Comparison of ENCODE assay signal across 3 fruit fly cellular contexts in the genomic region with DNA sequence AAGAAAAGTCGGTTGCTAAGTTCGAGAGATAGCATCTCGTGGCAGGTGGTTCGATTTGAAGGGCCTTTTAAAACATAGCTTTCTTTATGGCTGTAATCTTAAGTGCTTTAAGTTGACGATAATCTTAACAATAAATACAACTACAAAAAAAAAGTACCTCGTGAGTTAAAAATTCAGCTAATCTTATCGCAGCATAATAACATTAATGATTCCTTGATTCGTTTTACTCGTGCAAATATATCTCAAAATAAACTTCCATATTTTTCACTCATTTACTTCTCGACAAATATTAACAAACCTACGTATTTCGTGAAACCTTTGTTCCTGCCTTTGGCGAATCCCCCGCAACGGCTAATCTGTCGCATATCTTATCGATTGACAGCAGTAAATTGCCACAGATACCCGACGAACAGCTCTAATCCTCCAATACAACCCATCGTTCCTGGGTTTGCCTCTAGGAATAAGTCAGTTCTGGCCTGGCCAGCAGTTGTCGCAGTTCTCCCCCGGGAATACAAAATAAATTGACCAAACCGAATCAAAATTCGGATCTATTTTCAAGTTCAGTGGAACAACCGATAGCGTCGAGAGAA.
A peak's percentile ranks its signal among the peaks of the same experiment; 100 is the strongest.
TF ChIP-seq lines count a peak whose summit lies in the region.

No protein-coding gene starts in this region.

- no peak for TF ChIP-seq CTCF in whole organism, embryonic (GFP tag; optimal IDR thresholded peaks at IDR 0.05; lab: Kevin White, UChicago)

TF ChIP-seq in whole organism, embryonic, 481 proteins besides CTCF, POLR2A, EP300 and RAD21:
- TF ChIP-seq CG32772 (GFP tag; IDR thresholded peaks at IDR 0.05; lab: Robert Waterston, UW) (no peak), CoRest (tag; optimal IDR thresholded peaks at IDR 0.05; lab: Kevin White, UChicago) (no peak), Atf3 (GFP tag; optimal IDR thresholded peaks at IDR 0.05; lab: Kevin White, UChicago) (no peak), CG12769 (tag; optimal IDR thresholded peaks at IDR 0.05; lab: Kevin White, UChicago) (peak; percentile 33), slbo (GFP tag; IDR thresholded peaks at IDR 0.05; lab: Robert Waterston, UW) (no peak), grn (GFP tag; optimal IDR thresholded peaks at IDR 0.05; lab: Kevin White, UChicago) (peak; percentile 16), cato (GFP tag; optimal IDR thresholded peaks at IDR 0.05; lab: Kevin White, UChicago; ENCODE audit: borderline replicate concordance) (no peak), CG32532 (GFP tag; IDR thresholded peaks at IDR 0.05; lab: Robert Waterston, UW) (no peak), sqz (GFP tag; optimal IDR thresholded peaks at IDR 0.05; lab: Kevin White, UChicago) (no peak), Asciz (GFP tag; optimal IDR thresholded peaks at IDR 0.05; lab: Kevin White, UChicago) (no peak), lola (GFP tag; optimal IDR thresholded peaks at IDR 0.05; lab: Kevin White, UChicago) (no peak), exex (tag; optimal IDR thresholded peaks at IDR 0.05; lab: Kevin White, UChicago) (peak; percentile 91), Gsc (GFP tag; IDR thresholded peaks at IDR 0.05; lab: Robert Waterston, UW) (no peak), sug (tag; optimal IDR thresholded peaks at IDR 0.05; lab: Kevin White, UChicago) (peak; percentile 81), vnd (GFP tag; IDR thresholded peaks at IDR 0.05; lab: Robert Waterston, UW; ENCODE audit: partially characterized antibody) (0 out of 3 replicates have a peak, but pooled peaks have one; percentile 21), Dfd (GFP tag; optimal IDR thresholded peaks at IDR 0.05; lab: Kevin White, UChicago) (no peak)

TF ChIP-seq in whole organism, prepupa, 60 proteins besides CTCF, POLR2A, EP300 and RAD21:
- no peak for TF ChIP-seq topi (GFP tag; optimal IDR thresholded peaks at IDR 0.05; lab: Kevin White, UChicago)
- TF ChIP-seq CG16779 (tag; optimal IDR thresholded peaks at IDR 0.05; lab: Kevin White, UChicago): no peak
- peak; percentile 2 for TF ChIP-seq Eip93F (GFP tag; optimal IDR thresholded peaks at IDR 0.05; lab: Kevin White, UChicago)
- no peak for TF ChIP-seq CG8119 (GFP tag; IDR thresholded peaks at IDR 0.05; lab: Robert Waterston, UW)
- TF ChIP-seq CG15336 (GFP tag; IDR thresholded peaks at IDR 0.05; lab: Robert Waterston, UW): no peak
- TF ChIP-seq vri (GFP tag; optimal IDR thresholded peaks at IDR 0.05; lab: Kevin White, UChicago): peak; percentile 23
- TF ChIP-seq Sox14 (GFP tag; optimal IDR thresholded peaks at IDR 0.05; lab: Kevin White, UChicago): peak; percentile 8
- no peak for TF ChIP-seq OdsH (GFP tag; optimal IDR thresholded peaks at IDR 0.05; lab: Kevin White, UChicago)
TF ChIP-seq in whole organism, prepupa: peak in this region for 3.

TF ChIP-seq in whole organism, wandering third instar larva, 38 proteins besides CTCF, POLR2A, EP300 and RAD21:
- TF ChIP-seq usp (GFP tag; optimal IDR thresholded peaks at IDR 0.05; lab: Kevin White, UChicago): no peak
- no peak for TF ChIP-seq tai (GFP tag; optimal IDR thresholded peaks at IDR 0.05; lab: Kevin White, UChicago)
- TF ChIP-seq h (GFP tag; optimal IDR thresholded peaks at IDR 0.05; lab: Kevin White, UChicago): peak; percentile 7
- TF ChIP-seq Jra (GFP tag; optimal IDR thresholded peaks at IDR 0.05; lab: Kevin White, UChicago): no peak
- TF ChIP-seq dmrt93B (GFP tag; optimal IDR thresholded peaks at IDR 0.05; lab: Kevin White, UChicago): no peak
- TF ChIP-seq jim (GFP tag; optimal IDR thresholded peaks at IDR 0.05; lab: Kevin White, UChicago): no peak
- no peak for TF ChIP-seq ey (GFP tag; optimal IDR thresholded peaks at IDR 0.05; lab: Kevin White, UChicago)
- no peak for TF ChIP-seq Myc (optimal IDR thresholded peaks at IDR 0.05; lab: Kevin White, UChicago)
- TF ChIP-seq lola (GFP tag; optimal IDR thresholded peaks at IDR 0.05; lab: Kevin White, UChicago): no peak
- no peak for TF ChIP-seq dl (GFP tag; optimal IDR thresholded peaks at IDR 0.05; lab: Kevin White, UChicago; ENCODE audit: insufficient read depth in 1 of 2, partially characterized antibody in 2 of 2)
- TF ChIP-seq psq (GFP tag; optimal IDR thresholded peaks at IDR 0.05; lab: Kevin White, UChicago): no peak
- peak; percentile 9 for TF ChIP-seq Sp1 (GFP tag; optimal IDR thresholded peaks at IDR 0.05; lab: Kevin White, UChicago)
- TF ChIP-seq Hnf4 (GFP tag; optimal IDR thresholded peaks at IDR 0.05; lab: Kevin White, UChicago): peak; percentile 48
- no peak for TF ChIP-seq Hr83 (GFP tag; optimal IDR thresholded peaks at IDR 0.05; lab: Kevin White, UChicago; ENCODE audit: poor library complexity, severe bottlenecking)
- no peak for TF ChIP-seq rgr (GFP tag; optimal IDR thresholded peaks at IDR 0.05; lab: Kevin White, UChicago)
- no peak for TF ChIP-seq brk (GFP tag; optimal IDR thresholded peaks at IDR 0.05; lab: Kevin White, UChicago)
- no peak for TF ChIP-seq Dfd (GFP tag; optimal IDR thresholded peaks at IDR 0.05; lab: Kevin White, UChicago)
- no peak for TF ChIP-seq sage (GFP tag; optimal IDR thresholded peaks at IDR 0.05; lab: Kevin White, UChicago)
- no peak for TF ChIP-seq GATAd (GFP tag; optimal IDR thresholded peaks at IDR 0.05; lab: Kevin White, UChicago)
- peak; percentile 41 for TF ChIP-seq br (GFP tag; optimal IDR thresholded peaks at IDR 0.05; lab: Kevin White, UChicago)
- no peak for TF ChIP-seq N (GFP tag; optimal IDR thresholded peaks at IDR 0.05; lab: Kevin White, UChicago)
- TF ChIP-seq woc (GFP tag; optimal IDR thresholded peaks at IDR 0.05; lab: Kevin White, UChicago): no peak
- no peak for TF ChIP-seq Mio (GFP tag; optimal IDR thresholded peaks at IDR 0.05; lab: Kevin White, UChicago)
- TF ChIP-seq Hr78 (GFP tag; optimal IDR thresholded peaks at IDR 0.05; lab: Kevin White, UChicago): no peak
- TF ChIP-seq Rel (GFP tag; optimal IDR thresholded peaks at IDR 0.05; lab: Kevin White, UChicago): no peak
- TF ChIP-seq Rel (tag; optimal IDR thresholded peaks at IDR 0.05; lab: Kevin White, UChicago): peak; percentile 82
- TF ChIP-seq sv (GFP tag; optimal IDR thresholded peaks at IDR 0.05; lab: Kevin White, UChicago): no peak
- TF ChIP-seq OdsH (GFP tag; optimal IDR thresholded peaks at IDR 0.05; lab: Kevin White, UChicago): no peak
- TF ChIP-seq foxo (GFP tag; optimal IDR thresholded peaks at IDR 0.05; lab: Kevin White, UChicago): no peak
- no peak for TF ChIP-seq Dif (GFP tag; optimal IDR thresholded peaks at IDR 0.05; lab: Kevin White, UChicago; ENCODE audit: partially characterized antibody)
- no peak for TF ChIP-seq HLH106 (tag; optimal IDR thresholded peaks at IDR 0.05; lab: Kevin White, UChicago)
- no peak for TF ChIP-seq pan (optimal IDR thresholded peaks at IDR 0.05; lab: Kevin White, UChicago)
- TF ChIP-seq CrebA (GFP tag; optimal IDR thresholded peaks at IDR 0.05; lab: Kevin White, UChicago; ENCODE audit: borderline replicate concordance): no peak
- TF ChIP-seq dsf (GFP tag; optimal IDR thresholded peaks at IDR 0.05; lab: Kevin White, UChicago; ENCODE audit: borderline replicate concordance): no peak
- no peak for TF ChIP-seq fru (GFP tag; optimal IDR thresholded peaks at IDR 0.05; lab: Kevin White, UChicago)
